Worm (Caenorhabditis elegans) whole organism, L4/young adult: ENCODE measurements around the gene F28H7.2.

Experiments
- W03F9.2 ChIP-seq: fragments of 150-350 bp; optimal IDR thresholded peaks from 2 replicates; lab custom pipeline; 2014; ENCODE audit warnings: missing biosample characterization, missing genetic modification characterization
- dao-5 ChIP-seq: sonication (generic microtip); optimal IDR thresholded peaks from 2 replicates; lab custom pipeline; 2016; ENCODE audit warnings: missing genotype, missing genetic modification characterization, moderate library complexity, missing compliant biosample characterization
- him-1 ChIP-seq: sonication (generic microtip); optimal IDR thresholded peaks from 2 replicates; lab custom pipeline; 2016; ENCODE audit warnings: missing genotype, missing genetic modification reagents, missing genetic modification characterization, missing compliant biosample characterization

ce11 chrV:10723181-10723580 is 24.5 kb upstream of the F28H7.2 start:
- TF ChIP-seq him-1: no peak
- no peak for TF ChIP-seq dao-5 (tag; lab: Kevin White, UChicago)
- no peak for TF ChIP-seq W03F9.2 (tag; lab: Kevin White, UChicago)
